Worm (Caenorhabditis elegans) whole organism, L4 larva: ENCODE data around the gene R04F11.2.

Experiments
- F26F4.8 ChIP-seq: fragments of 200-800 bp; sonication (Bioruptor generic); conservative IDR thresholded peaks from 2 replicates; pipeline ENCODE4 v1.3.6; 2022; ENCODE audit warnings: missing genetic modification characterization, missing compliant biosample characterization
- R02D3.7 ChIP-seq: fragments of 150-350 bp; sonication (generic microtip); optimal IDR thresholded peaks from 3 replicates; lab custom pipeline; 2014; ENCODE audit warnings: missing biosample characterization, missing genetic modification characterization
- Y105C5A.15 ChIP-seq: fragments of 200-800 bp; sonication (Bioruptor generic); IDR thresholded peaks from 2 replicates; pipeline ENCODE4 v1.3.6; 2022; ENCODE audit warnings: missing genetic modification characterization, missing compliant biosample characterization
- ZK337.2 ChIP-seq: fragments of 200-800 bp; sonication (Bioruptor generic); IDR thresholded peaks from 2 replicates; pipeline ENCODE4 v1.3.6; 2022; ENCODE audit warnings: missing genetic modification reagents, missing genetic modification characterization, missing compliant biosample characterization
- aha-1 ChIP-seq: fragments of 150-350 bp; peaks from one replicate; lab custom pipeline; 2014; ENCODE audit warnings: missing biosample characterization, missing genetic modification characterization
- arid-1 ChIP-seq: fragments of 200-800 bp; sonication (Bioruptor generic); conservative IDR thresholded peaks from 2 replicates; pipeline ENCODE4 v1.3.6; 2022; ENCODE audit warnings: missing genetic modification reagents, missing genetic modification characterization, missing compliant biosample characterization
- ceh-82 ChIP-seq: sonication (generic microtip); optimal IDR thresholded peaks from 2 replicates; lab custom pipeline; 2017; ENCODE audit warnings: missing biosample characterization, missing genetic modification characterization
- cey-2 ChIP-seq: sonication (generic microtip); optimal IDR thresholded peaks from 3 replicates; lab custom pipeline; 2017; ENCODE audit warnings: missing genetic modification characterization, mild to moderate bottlenecking, missing compliant biosample characterization, antibody characterized with exemption, borderline replicate concordance; ENCODE audit not compliant: insufficient read depth
- daf-12 ChIP-seq: fragments of 150-350 bp; optimal IDR thresholded peaks from 2 replicates; lab custom pipeline; 2014; ENCODE audit warnings: missing biosample characterization, missing genetic modification reagents, missing genetic modification characterization
- daf-16 ChIP-seq, 3 experiments: sonication (generic microtip); optimal IDR thresholded peaks; 2 replicates each; lab custom pipeline; 2016 to 2017; ENCODE audit warnings: missing genetic modification characterization in 3 of 3, missing genetic modification reagents in 3 of 3, mild to moderate bottlenecking in 2 of 3, missing compliant biosample characterization in 2 of 3, missing biosample characterization in 1 of 3, moderate library complexity in 1 of 3
- dmd-6 ChIP-seq: fragments of 200-800 bp; sonication (Bioruptor generic); IDR thresholded peaks from 2 replicates; pipeline ENCODE4 v1.3.6; 2022; ENCODE audit warnings: missing genetic modification reagents, missing genetic modification characterization, missing compliant biosample characterization
- dmd-9 ChIP-seq: fragments of 200-800 bp; sonication (Bioruptor generic); IDR thresholded peaks from 2 replicates; pipeline ENCODE4 v1.3.6; 2022; ENCODE audit warnings: missing genetic modification reagents, missing genetic modification characterization, missing compliant biosample characterization
- dve-1 ChIP-seq: sonication (generic microtip); optimal IDR thresholded peaks from 2 replicates; lab custom pipeline; 2017; ENCODE audit warnings: antibody characterized with exemption, mild to moderate bottlenecking, missing genetic modification characterization, missing compliant biosample characterization; ENCODE audit not compliant: insufficient read depth
- egl-27 ChIP-seq: sonication (generic microtip); optimal IDR thresholded peaks from 3 replicates; lab custom pipeline; 2017; ENCODE audit warnings: missing biosample characterization, missing genetic modification reagents, missing genetic modification characterization
- hif-1 ChIP-seq, 2 experiments: sonication (generic microtip); optimal IDR thresholded peaks; 2 replicates each; lab custom pipeline; 2016 to 2017; ENCODE audit warnings: missing compliant biosample characterization in 2 of 2, missing genetic modification characterization in 2 of 2, missing genetic modification reagents in 2 of 2, missing genotype in 2 of 2, mild to moderate bottlenecking in 1 of 2
- hlh-30 ChIP-seq: sonication (generic microtip); optimal IDR thresholded peaks from 2 replicates; lab custom pipeline; 2017; ENCODE audit warnings: antibody characterized with exemption, mild to moderate bottlenecking, missing genetic modification characterization, missing compliant biosample characterization; ENCODE audit not compliant: insufficient read depth
- hmg-1.1 ChIP-seq: fragments of 200-800 bp; sonication (Bioruptor generic); IDR thresholded peaks from 2 replicates; pipeline ENCODE4 v1.3.6; 2022; ENCODE audit warnings: missing genetic modification reagents, missing genetic modification characterization, missing compliant biosample characterization
- jun-1 ChIP-seq: fragments of 150-350 bp; optimal IDR thresholded peaks from 2 replicates; lab custom pipeline; 2014; ENCODE audit warnings: missing biosample characterization, missing genetic modification reagents, missing genetic modification characterization
- lim-7 ChIP-seq: fragments of 200-800 bp; sonication (Bioruptor generic); IDR thresholded peaks from 2 replicates; pipeline ENCODE4 v1.3.6; 2022; ENCODE audit warnings: missing genetic modification characterization, missing compliant biosample characterization
- lin-1 ChIP-seq: fragments of 200-800 bp; sonication (Bioruptor generic); IDR thresholded peaks from 2 replicates; pipeline ENCODE4 v1.3.6; 2022; ENCODE audit warnings: missing genetic modification reagents, missing genetic modification characterization, missing compliant biosample characterization
- lin-13 ChIP-seq: fragments of 150-350 bp; optimal IDR thresholded peaks from 2 replicates; lab custom pipeline; 2014; ENCODE audit warnings: missing biosample characterization, missing genetic modification reagents, missing genetic modification characterization
- lin-39 ChIP-seq: fragments of 150-350 bp; optimal IDR thresholded peaks from 2 replicates; lab custom pipeline; 2014; ENCODE audit warnings: missing biosample characterization, missing genetic modification reagents, missing genetic modification characterization
- lir-3 ChIP-seq: sonication (generic microtip); optimal IDR thresholded peaks from 2 replicates; lab custom pipeline; 2016; ENCODE audit warnings: mild to moderate bottlenecking, missing genetic modification characterization, missing compliant biosample characterization
- mep-1 ChIP-seq: fragments of 150-350 bp; sonication (generic microtip); optimal IDR thresholded peaks from 3 replicates; lab custom pipeline; 2014; ENCODE audit warnings: missing biosample characterization, missing genetic modification characterization
- nhr-237 ChIP-seq: sonication (generic microtip); optimal IDR thresholded peaks from 2 replicates; lab custom pipeline; 2017; ENCODE audit warnings: missing biosample characterization, missing genetic modification characterization
- nhr-48 ChIP-seq: sonication (generic microtip); optimal IDR thresholded peaks from 2 replicates; lab custom pipeline; 2016; ENCODE audit warnings: mild to moderate bottlenecking, missing genetic modification characterization, missing compliant biosample characterization
- nhr-6 ChIP-seq: fragments of 150-350 bp; optimal IDR thresholded peaks from 2 replicates; lab custom pipeline; 2014; ENCODE audit warnings: missing biosample characterization, missing genetic modification characterization
- nhr-77 ChIP-seq: fragments of 150-350 bp; optimal IDR thresholded peaks from 2 replicates; lab custom pipeline; 2014; ENCODE audit warnings: missing biosample characterization, missing genetic modification characterization
- pha-4 ChIP-seq, 2 experiments: fragments of 150-350 bp in 1 of 2; fragments of 200-800 bp in 1 of 2; sonication (Bioruptor generic) in 1 of 2; IDR thresholded peaks in 1 of 2; optimal IDR thresholded peaks in 1 of 2; 2 replicates each; pipeline versions ENCODE4 v1.3.6 to Lab custom; 2014 to 2022; ENCODE audit warnings: missing genetic modification characterization in 2 of 2, missing genetic modification reagents in 2 of 2, missing biosample characterization in 1 of 2, missing compliant biosample characterization in 1 of 2
- php-3 ChIP-seq: fragments of 200-800 bp; sonication (Bioruptor generic); IDR thresholded peaks from 2 replicates; pipeline ENCODE4 v1.3.6; 2022; ENCODE audit warnings: missing genetic modification reagents, missing genetic modification characterization, missing compliant biosample characterization
- set-16 ChIP-seq: fragments of 200-800 bp; sonication (Bioruptor generic); IDR thresholded peaks from 2 replicates; pipeline ENCODE4 v1.3.6; 2022; ENCODE audit warnings: missing genetic modification reagents, missing genetic modification characterization, missing compliant biosample characterization
- unc-62 ChIP-seq, 3 experiments: fragments of 150-350 bp in 1 of 3; sonication (generic microtip); optimal IDR thresholded peaks in 2 of 3; peaks in 1 of 3; 1 replicate in 1 of 3; 2 replicates in 2 of 3; lab custom pipeline; 2014 to 2017; ENCODE audit warnings: missing biosample characterization in 3 of 3, missing genetic modification characterization in 3 of 3, missing genetic modification reagents in 3 of 3, missing genotype in 1 of 3
- vab-7 ChIP-seq: fragments of 200-800 bp; sonication (Bioruptor generic); IDR thresholded peaks from 2 replicates; pipeline ENCODE4 v1.3.6; 2022; ENCODE audit warnings: missing genetic modification reagents, missing genetic modification characterization, missing compliant biosample characterization
- zfp-3 ChIP-seq: fragments of 200-800 bp; sonication (Bioruptor generic); conservative IDR thresholded peaks from 2 replicates; pipeline ENCODE4 v1.3.6; 2022; ENCODE audit warnings: missing genetic modification reagents, missing genetic modification characterization, missing compliant biosample characterization
- zip-2 ChIP-seq: fragments of 150-350 bp; optimal IDR thresholded peaks from 2 replicates; lab custom pipeline; 2014; ENCODE audit warnings: missing biosample characterization, missing genetic modification characterization
- ztf-7 ChIP-seq: fragments of 150-350 bp; optimal IDR thresholded peaks from 2 replicates; lab custom pipeline; 2014; ENCODE audit warnings: missing biosample characterization, missing genetic modification characterization

Gene R04F11.2

DNA sequence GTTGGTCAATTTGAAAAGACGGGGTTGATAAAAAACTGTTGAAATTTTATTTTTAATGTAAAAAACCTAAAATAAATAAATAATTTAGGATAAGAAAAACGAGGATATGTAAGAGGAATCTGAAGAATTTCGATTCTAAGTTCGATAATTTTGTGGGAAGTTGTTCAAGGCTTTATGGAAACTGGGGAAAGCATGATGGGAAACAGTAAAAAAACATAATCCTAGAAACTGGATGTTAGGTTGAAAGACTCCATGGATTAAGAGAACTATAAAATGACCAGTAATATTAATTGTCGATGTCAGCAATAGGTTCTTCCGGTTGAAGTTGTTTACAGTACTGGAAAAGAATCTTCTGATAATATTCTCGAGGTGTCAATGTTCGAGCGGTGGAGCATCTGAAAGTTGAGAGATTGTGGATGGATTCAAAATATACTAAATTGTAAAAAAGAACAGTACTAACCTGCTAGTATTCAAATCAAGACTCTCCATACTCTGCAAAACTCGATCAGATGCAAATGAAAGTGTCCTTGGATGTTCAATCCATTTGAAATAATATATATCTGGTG, 2.2 kb downstream of the R04F11.2 start (continued):
- TF ChIP-seq F26F4.8 (no peak), daf-12 (tag; lab: Kevin White, UChicago) (no peak), egl-27 (tag; lab: Kevin White, UChicago) (no peak), arid-1 (GFP tag; lab: Robert Waterston, UW) (peak; percentile 32), daf-16 (GFP tag; optimal IDR thresholded peaks at IDR 0.05; lab: Kevin White, UChicago) (peak in 1 of 2 experiments; percentile 13), daf-16 (tag; optimal IDR thresholded peaks at IDR 0.05; lab: Kevin White, UChicago) (peak; percentile 13), ZK337.2 (GFP tag; lab: Robert Waterston, UW) (no peak), hif-1 (tag; optimal IDR thresholded peaks at IDR 0.05; lab: Kevin White, UChicago) (no peak), jun-1 (tag; lab: Kevin White, UChicago) (no peak), lir-3 (tag; lab: Kevin White, UChicago) (no peak), mep-1 (tag; lab: Kevin White, UChicago) (peak; percentile 6), dmd-6 (no peak), pha-4 (GFP tag; IDR thresholded peaks at IDR 0.05; lab: Robert Waterston, UW) (no peak; the same call in 1 of the 2 replicates), pha-4 (tag; optimal IDR thresholded peaks at IDR 0.05; lab: Kevin White, UChicago) (no peak), lin-39 (tag; lab: Kevin White, UChicago) (no peak), php-3 (GFP tag; lab: Robert Waterston, UW) (no peak), dmd-9 (GFP tag; lab: Robert Waterston, UW) (no peak), zfp-3 (GFP tag; lab: Robert Waterston, UW) (peak; percentile 42; the same call in 1 of the 2 replicates), ztf-7 (no peak), hmg-1.1 (GFP tag; lab: Robert Waterston, UW) (0 out of 2 replicates have a peak, but pooled peaks have one; percentile 9)

DNA sequence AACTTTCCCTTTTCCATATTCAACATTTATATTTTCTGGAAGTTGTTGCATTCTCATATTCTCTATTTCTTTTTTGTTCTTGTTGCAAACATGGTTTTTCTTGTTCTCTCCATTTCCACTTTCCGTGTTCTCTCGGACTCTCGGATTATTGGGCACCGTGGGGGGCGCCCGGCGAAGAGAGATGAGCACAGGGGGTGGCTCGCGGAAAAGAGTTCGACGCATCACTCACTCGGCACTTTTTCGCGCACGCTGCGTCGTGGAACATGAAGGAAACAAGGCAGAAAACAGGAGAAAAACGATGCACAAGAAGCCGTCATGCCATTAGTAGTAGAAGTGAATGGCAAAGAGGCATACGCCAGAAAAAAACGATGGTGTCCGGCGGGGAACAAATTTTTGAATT, 8.5 kb downstream of the R04F11.2 start:
- TF ChIP-seq lin-1 (no peak), cey-2 (tag; lab: Kevin White, UChicago) (no peak), hmg-1.1 (GFP tag; lab: Robert Waterston, UW) (0 out of 2 replicates have a peak, but pooled peaks have one; percentile 17), F26F4.8 (0 out of 2 replicates have a peak, but pooled peaks have one; percentile 8), hlh-30 (no peak), mep-1 (tag; lab: Kevin White, UChicago) (no peak), zfp-3 (GFP tag; lab: Robert Waterston, UW) (no peak), lin-13 (GFP tag; lab: Kevin White, UChicago) (no peak), set-16 (GFP tag; lab: Robert Waterston, UW) (peak; percentile 67), nhr-6 (tag; lab: Kevin White, UChicago) (no peak), R02D3.7 (tag; lab: Kevin White, UChicago) (no peak), nhr-77 (no peak), nhr-48 (tag; lab: Kevin White, UChicago) (no peak), lim-7 (no peak), dve-1 (tag; lab: Kevin White, UChicago) (no peak), lin-39 (tag; lab: Kevin White, UChicago) (no peak), vab-7 (GFP tag; lab: Robert Waterston, UW) (no peak), aha-1 (no peak), ceh-82 (no peak), pha-4 (GFP tag; IDR thresholded peaks at IDR 0.05; lab: Robert Waterston, UW) (no peak), pha-4 (tag; optimal IDR thresholded peaks at IDR 0.05; lab: Kevin White, UChicago) (no peak), nhr-237 (no peak), zip-2 (tag; lab: Kevin White, UChicago) (no peak)
- TF ChIP-seq, all 104 proteins: peak for 3

DNA sequence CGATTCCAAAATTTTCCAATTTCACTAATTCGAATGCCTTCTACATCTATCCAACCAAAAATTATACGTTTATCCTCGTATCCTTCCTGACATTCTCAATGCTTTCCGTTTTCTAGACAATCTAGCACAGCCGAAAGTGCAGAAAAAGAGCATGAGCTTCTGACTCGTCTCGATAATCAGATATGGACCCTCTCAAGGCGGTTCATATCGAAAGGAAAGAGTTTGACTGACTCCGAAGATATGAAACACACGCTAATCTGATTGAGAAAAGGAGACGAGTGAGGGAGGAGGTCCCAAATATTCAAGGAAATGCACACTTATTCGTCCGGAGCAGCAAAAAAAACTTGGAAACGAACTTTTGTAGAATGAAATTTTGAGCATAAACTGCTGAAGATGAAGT, 11.0 kb downstream of the R04F11.2 start:
- TF ChIP-seq nhr-48 (tag; lab: Kevin White, UChicago) (no peak), Y105C5A.15 (GFP tag; lab: Robert Waterston, UW) (no peak), unc-62 (GFP tag; optimal IDR thresholded peaks at IDR 0.05 in 1 of 2; lab: Kevin White, UChicago) (peak in 1 of 2 experiments; percentile 86), unc-62 (tag; optimal IDR thresholded peaks at IDR 0.05; lab: Kevin White, UChicago) (no peak)
